Fruit fly (Drosophila melanogaster) whole organism, embryonic: ENCODE results near the gene CG3198.

Experiments used
- CG11456 ChIP-seq: fragments of 200-800 bp; sonication (Bioruptor generic); IDR thresholded peaks from 3 replicates; pipeline ENCODE4 v1.3.6; 2022; ENCODE audit warnings: missing biosample characterization, missing genetic modification characterization
- CG11696 ChIP-seq: fragments of 200-800 bp; sonication (Bioruptor generic); IDR thresholded peaks from 2 replicates; pipeline ENCODE4 v1.3.6; 2022; ENCODE audit warnings: missing biosample characterization, missing genetic modification characterization
- CG12104 ChIP-seq: fragments of 200-800 bp; sonication (Bioruptor generic); optimal IDR thresholded peaks from 3 replicates; lab custom pipeline; 2016; ENCODE audit warnings: missing biosample characterization, missing genetic modification characterization
- CG13624 ChIP-seq: fragments of 200-800 bp; sonication (Bioruptor generic); optimal IDR thresholded peaks from 2 replicates; lab custom pipeline; 2016; ENCODE audit warnings: missing biosample characterization, missing genetic modification characterization
- CG16815 ChIP-seq: fragments of 200-800 bp; sonication (Bioruptor generic); optimal IDR thresholded peaks from 3 replicates; lab custom pipeline; 2017; ENCODE audit warnings: missing biosample characterization, mild to moderate bottlenecking, missing genetic modification characterization
- CG17612 ChIP-seq: fragments of 200-800 bp; sonication (Bioruptor generic); IDR thresholded peaks from 2 replicates; pipeline ENCODE4 v1.3.6; 2022; ENCODE audit warnings: missing biosample characterization, missing genetic modification characterization
- CG2199 ChIP-seq: fragments of 200-800 bp; sonication (Bioruptor generic); IDR thresholded peaks from 3 replicates; pipeline ENCODE4 v1.3.6; 2022; ENCODE audit warnings: missing biosample characterization, missing genetic modification characterization
- CG31441 ChIP-seq: fragments of 200-800 bp; sonication (Bioruptor generic); IDR thresholded peaks from 2 replicates; pipeline ENCODE4 v1.3.6; 2022; ENCODE audit warnings: missing biosample characterization, missing genetic modification characterization
- CG32772 ChIP-seq: fragments of 200-800 bp; sonication (Bioruptor generic); IDR thresholded peaks from 2 replicates; pipeline ENCODE4 v1.3.6; 2022; ENCODE audit warnings: missing biosample characterization, missing genetic modification characterization
- CG6175 ChIP-seq: fragments of 200-800 bp; sonication (Bioruptor generic); IDR thresholded peaks from 3 replicates; pipeline ENCODE4 v1.3.6; 2022; ENCODE audit warnings: missing biosample characterization, missing genetic modification characterization
- CG7745 ChIP-seq: fragments of 200-800 bp; sonication (Bioruptor generic); optimal IDR thresholded peaks from 2 replicates; lab custom pipeline; 2018; ENCODE audit warnings: missing biosample characterization, mild to moderate bottlenecking, missing genetic modification characterization, moderate library complexity
- CG8290 ChIP-seq, 3 experiments: fragments of 200-800 bp; sonication (Bioruptor generic); optimal IDR thresholded peaks; 2 replicates each; lab custom pipeline; 2016 to 2019; ENCODE audit warnings: missing biosample characterization in 3 of 3, missing genetic modification characterization in 3 of 3, mild to moderate bottlenecking in 2 of 3, moderate library complexity in 1 of 3
- CG8478 ChIP-seq: fragments of >200 bp; optimal IDR thresholded peaks from 2 replicates; lab custom pipeline; 2018
- CG8924 ChIP-seq: fragments of 200-800 bp; optimal IDR thresholded peaks from 3 replicates; lab custom pipeline; 2019; ENCODE audit warnings: missing biosample characterization, mild to moderate bottlenecking, missing genetic modification characterization, moderate library complexity
- CG9876 ChIP-seq: fragments of 200-800 bp; sonication (Bioruptor generic); optimal IDR thresholded peaks from 2 replicates; lab custom pipeline; 2016; ENCODE audit warnings: missing biosample characterization, missing genetic modification characterization
- CkIIα-i1 ChIP-seq: fragments of 200-800 bp; sonication (Bioruptor generic); IDR thresholded peaks from 2 replicates; pipeline ENCODE4 v1.3.6; 2022; ENCODE audit warnings: missing biosample characterization, missing genetic modification characterization
- CrebB ChIP-seq: fragments of 200-800 bp; sonication (Bioruptor generic); optimal IDR thresholded peaks from 3 replicates; lab custom pipeline; 2018; ENCODE audit warnings: missing biosample characterization, mild to moderate bottlenecking, missing genetic modification characterization
- Dad ChIP-seq: fragments of 200-800 bp; sonication (Bioruptor generic); optimal IDR thresholded peaks from 3 replicates; lab custom pipeline; 2016; ENCODE audit warnings: missing biosample characterization, missing genetic modification characterization
- Deaf1 ChIP-seq: fragments of 200-800 bp; optimal IDR thresholded peaks from 3 replicates; lab custom pipeline; 2019; ENCODE audit warnings: missing biosample characterization, mild to moderate bottlenecking, missing genetic modification characterization, moderate library complexity
- Elba2 ChIP-seq: fragments of 200-800 bp; sonication (Bioruptor generic); optimal IDR thresholded peaks from 3 replicates; lab custom pipeline; 2016; ENCODE audit warnings: missing biosample characterization, missing genetic modification characterization
- HLH54F ChIP-seq: fragments of 200-800 bp; sonication (Bioruptor generic); optimal IDR thresholded peaks from 3 replicates; lab custom pipeline; 2016; ENCODE audit warnings: missing biosample characterization, missing genetic modification characterization
- Hand ChIP-seq: fragments of 200-800 bp; sonication (Bioruptor generic); optimal IDR thresholded peaks from 2 replicates; lab custom pipeline; 2017; ENCODE audit warnings: mild to moderate bottlenecking, missing biosample characterization, missing genetic modification reagents, missing genetic modification characterization
- Lim3 ChIP-seq: fragments of 200-800 bp; sonication (Bioruptor generic); IDR thresholded peaks from 2 replicates; pipeline ENCODE4 v1.3.6; 2022; ENCODE audit warnings: missing biosample characterization, missing genetic modification characterization
- MTF-1 ChIP-seq: fragments of 200-800 bp; sonication (Bioruptor generic); optimal IDR thresholded peaks from 2 replicates; lab custom pipeline; 2018; ENCODE audit warnings: missing biosample characterization, mild to moderate bottlenecking, missing genetic modification characterization, borderline replicate concordance
- Mad ChIP-seq: fragments of 200-800 bp; sonication (Bioruptor generic); optimal IDR thresholded peaks from 2 replicates; lab custom pipeline; 2016; ENCODE audit warnings: missing biosample characterization, missing genetic modification characterization
- Opbp ChIP-seq: fragments of 200-800 bp; sonication (Bioruptor generic); IDR thresholded peaks from 3 replicates; pipeline ENCODE4 v1.3.6; 2022; ENCODE audit warnings: missing biosample characterization, missing genetic modification characterization; ENCODE audit not compliant: partially characterized antibody
- Rfx ChIP-seq: fragments of 200-800 bp; sonication (Bioruptor generic); IDR thresholded peaks from 2 replicates; pipeline ENCODE4 v1.3.6; 2022; ENCODE audit warnings: missing biosample characterization, missing genetic modification characterization
- Scr ChIP-seq: fragments of 200-800 bp; sonication (Bioruptor generic); IDR thresholded peaks from 2 replicates; pipeline ENCODE4 v1.3.6; 2022; ENCODE audit warnings: missing biosample characterization, missing genetic modification characterization; ENCODE audit not compliant: partially characterized antibody
- Xbp1 ChIP-seq: fragments of 200-800 bp; sonication (Bioruptor generic); optimal IDR thresholded peaks from 3 replicates; lab custom pipeline; 2016; ENCODE audit warnings: missing biosample characterization, mild to moderate bottlenecking, missing genetic modification characterization
- ac ChIP-seq: fragments of 200-800 bp; sonication (Bioruptor generic); optimal IDR thresholded peaks from 3 replicates; lab custom pipeline; 2017; ENCODE audit warnings: missing biosample characterization, mild to moderate bottlenecking, missing genetic modification characterization
- ara ChIP-seq: fragments of 200-800 bp; sonication (Bioruptor generic); IDR thresholded peaks from 2 replicates; pipeline ENCODE4 v1.3.6; 2022; ENCODE audit warnings: missing biosample characterization, missing genetic modification characterization
- ase ChIP-seq: fragments of 200-800 bp; sonication (Bioruptor generic); IDR thresholded peaks from 3 replicates; pipeline ENCODE4 v1.3.6; 2022; ENCODE audit warnings: missing biosample characterization, missing genetic modification characterization
- ash1 ChIP-seq: fragments of 200-800 bp; sonication (Bioruptor generic); optimal IDR thresholded peaks from 2 replicates; lab custom pipeline; 2018; ENCODE audit warnings: missing biosample characterization, mild to moderate bottlenecking, missing genetic modification characterization
- btn ChIP-seq: fragments of 200-800 bp; sonication (Bioruptor generic); optimal IDR thresholded peaks from 2 replicates; lab custom pipeline; 2016; ENCODE audit warnings: missing biosample characterization, missing genetic modification characterization
- cas ChIP-seq: fragments of 200-800 bp; sonication (Bioruptor generic); IDR thresholded peaks from 2 replicates; pipeline ENCODE4 v1.3.6; 2022; ENCODE audit warnings: missing biosample characterization, missing genetic modification characterization
- cato ChIP-seq: fragments of 200-800 bp; sonication (Bioruptor generic); optimal IDR thresholded peaks from 2 replicates; lab custom pipeline; 2016; ENCODE audit warnings: missing biosample characterization, missing genetic modification characterization, borderline replicate concordance
- corto ChIP-seq: fragments of 200-800 bp; sonication (Bioruptor generic); optimal IDR thresholded peaks from 2 replicates; lab custom pipeline; 2016; ENCODE audit warnings: missing biosample characterization, mild to moderate bottlenecking, missing genetic modification characterization, moderate library complexity
- crc ChIP-seq: fragments of 200-800 bp; sonication (Bioruptor generic); optimal IDR thresholded peaks from 2 replicates; lab custom pipeline; 2016; ENCODE audit warnings: missing biosample characterization, missing genetic modification characterization
- fu2 ChIP-seq: fragments of 200-800 bp; sonication (Bioruptor generic); optimal IDR thresholded peaks from 2 replicates; lab custom pipeline; 2016; ENCODE audit warnings: missing biosample characterization, missing genetic modification characterization
- gro ChIP-seq: fragments of 200-800 bp; sonication (Bioruptor generic); optimal IDR thresholded peaks from 2 replicates; lab custom pipeline; 2016; ENCODE audit warnings: missing biosample characterization, missing genetic modification characterization
- lilli ChIP-seq: fragments of 200-800 bp; sonication (Bioruptor generic); optimal IDR thresholded peaks from 3 replicates; lab custom pipeline; 2016; ENCODE audit warnings: missing biosample characterization, missing genetic modification characterization
- nau ChIP-seq: fragments of 200-800 bp; sonication (Bioruptor generic); optimal IDR thresholded peaks from 3 replicates; lab custom pipeline; 2017; ENCODE audit warnings: missing biosample characterization, mild to moderate bottlenecking, missing genetic modification characterization, missing genetic modification reagents
- nerfin-2 ChIP-seq: fragments of 200-800 bp; sonication (Bioruptor generic); IDR thresholded peaks from 2 replicates; pipeline ENCODE4 v1.3.6; 2022; ENCODE audit warnings: missing biosample characterization, missing genetic modification characterization; ENCODE audit not compliant: partially characterized antibody
- sd ChIP-seq: fragments of 200-800 bp; sonication (Bioruptor generic); optimal IDR thresholded peaks from 3 replicates; lab custom pipeline; 2018; ENCODE audit warnings: missing biosample characterization, mild to moderate bottlenecking, missing genetic modification characterization, moderate library complexity
- seq ChIP-seq: fragments of 200-800 bp; sonication (Bioruptor generic); IDR thresholded peaks from 2 replicates; pipeline ENCODE4 v1.3.6; 2022; ENCODE audit warnings: missing biosample characterization, missing genetic modification characterization
- shn ChIP-seq: fragments of 200-800 bp; sonication (Bioruptor generic); optimal IDR thresholded peaks from 3 replicates; lab custom pipeline; 2016; ENCODE audit warnings: missing biosample characterization, missing genetic modification characterization
- twi ChIP-seq: fragments of 200-800 bp; optimal IDR thresholded peaks from 2 replicates; lab custom pipeline; 2019; ENCODE audit warnings: missing biosample characterization, mild to moderate bottlenecking, missing genetic modification characterization, moderate library complexity
- unc-4 ChIP-seq: fragments of 200-800 bp; sonication (Bioruptor generic); IDR thresholded peaks from 2 replicates; pipeline ENCODE4 v1.3.6; 2022; ENCODE audit warnings: missing biosample characterization, missing genetic modification characterization; ENCODE audit not compliant: partially characterized antibody
- yki ChIP-seq: fragments of >200 bp; optimal IDR thresholded peaks from 3 replicates; lab custom pipeline; 2018

CG3198 gene

dm6 chrX:6678635-6679501 is 5.1 kb upstream of the CG3198 start, which contains the start of gene ND-ASHI (continued):
- TF ChIP-seq CG12104 (GFP tag; lab: Kevin White, UChicago) (peak; percentile 90), btn (GFP tag; lab: Kevin White, UChicago) (peak; percentile 79), CG11696 (GFP tag; lab: Robert Waterston, UW) (peak; percentile 98), fu2 (peak; percentile 86), Rfx (GFP tag; lab: Robert Waterston, UW) (peak; percentile 98), gro (GFP tag; lab: Kevin White, UChicago) (peak; percentile 97), CG9876 (peak; percentile 66), CG6175 (GFP tag; lab: Robert Waterston, UW) (peak; percentile 92), ara (GFP tag; lab: Robert Waterston, UW) (peak; percentile 94), nerfin-2 (GFP tag; lab: Robert Waterston, UW) (no peak), twi (tag; lab: Kevin White, UChicago) (peak; percentile 73), yki (lab: Kevin White, UChicago) (no peak), CG8924 (tag; lab: Kevin White, UChicago) (peak; percentile 93), unc-4 (GFP tag; lab: Robert Waterston, UW) (no peak), sd (tag; lab: Kevin White, UChicago) (peak; percentile 86), ase (GFP tag; lab: Robert Waterston, UW) (peak; percentile 91), Lim3 (GFP tag; lab: Robert Waterston, UW) (peak; percentile 78), Opbp (GFP tag; lab: Robert Waterston, UW) (no peak), Deaf1 (tag; lab: Kevin White, UChicago) (no peak), CG2199 (GFP tag; lab: Robert Waterston, UW) (peak; percentile 90), crc (peak; percentile 85), CG8290 (GFP tag; optimal IDR thresholded peaks at IDR 0.05; lab: Kevin White, UChicago) (peak; percentile 69), CG8290 (tag; optimal IDR thresholded peaks at IDR 0.05; lab: Kevin White, UChicago) (peak in 1 of 2 experiments; percentile 99), CG16815 (peak; percentile 90), CG11456 (GFP tag; lab: Robert Waterston, UW) (peak; percentile 97), Xbp1 (GFP tag; lab: Kevin White, UChicago) (peak; percentile 94), lilli (GFP tag; lab: Kevin White, UChicago) (peak; percentile 97), CG31441 (GFP tag; lab: Robert Waterston, UW) (peak; percentile 89), CG13624 (GFP tag; lab: Kevin White, UChicago) (peak; percentile 95), corto (GFP tag; lab: Kevin White, UChicago) (peak; percentile 84), CG32772 (GFP tag; lab: Robert Waterston, UW) (peak; percentile 94), Scr (GFP tag; lab: Robert Waterston, UW) (no peak), CG17612 (peak; percentile 92), Elba2 (peak; percentile 81), ash1 (GFP tag; lab: Kevin White, UChicago) (peak; percentile 91), CG8478 (lab: Kevin White, UChicago) (no peak), nau (GFP tag; lab: Kevin White, UChicago) (no peak), CrebB (peak; percentile 95), MTF-1 (peak; percentile 89), cato (GFP tag; lab: Kevin White, UChicago) (peak; percentile 69), Dad (peak; percentile 90), HLH54F (peak; percentile 93), seq (GFP tag; lab: Robert Waterston, UW) (peak; percentile 95), shn (GFP tag; lab: Kevin White, UChicago) (peak; percentile 77), CG7745 (tag; lab: Kevin White, UChicago) (no peak), CkIIα-i1 (GFP tag; lab: Robert Waterston, UW) (peak; percentile 75), Hand (GFP tag; lab: Kevin White, UChicago) (peak; percentile 96), cas (peak; percentile 89), Mad (GFP tag; lab: Kevin White, UChicago) (peak; percentile 89), ac (GFP tag; lab: Kevin White, UChicago) (peak; percentile 74)
